Worm (Caenorhabditis elegans): ENCODE data around the gene Y94H6A.7.

The Y94H6A.7 gene

ce11 chrIV:2736575-2736974, 20.2 kb upstream of the Y94H6A.7 start:
- TF ChIP-seq Y75B8A.6 (GFP tag; IDR thresholded peaks at IDR 0.05) (no peak), hmg-1.1 (GFP tag; IDR thresholded peaks at IDR 0.05) (no peak), ceh-28 (tag; optimal IDR thresholded peaks at IDR 0.05) (peak; percentile 50), dmd-8 (GFP tag; IDR thresholded peaks at IDR 0.05) (no peak)

ce11 chrIV:2734675-2735074, 18.3 kb upstream of the Y94H6A.7 start:
- no peak for TF ChIP-seq ZK546.5 (tag; optimal IDR thresholded peaks at IDR 0.05)
- TF ChIP-seq nhr-102 (tag; optimal IDR thresholded peaks at IDR 0.05), result no peak
- TF ChIP-seq F26F4.8 (GFP tag; conservative IDR thresholded peaks at IDR 0.05), result no peak
- TF ChIP-seq Y5F2A.4 (GFP tag; optimal IDR thresholded peaks at IDR 0.05), result no peak
- TF ChIP-seq daf-8 (GFP tag; IDR thresholded peaks at IDR 0.05), result no peak
- no peak for TF ChIP-seq Y75B8A.6 (GFP tag; IDR thresholded peaks at IDR 0.05)
- TF ChIP-seq ces-1 (GFP tag; optimal IDR thresholded peaks at IDR 0.05), result no peak
- no peak for TF ChIP-seq F44E2.7 (GFP tag; IDR thresholded peaks at IDR 0.05)
- no peak for TF ChIP-seq nhr-237 (tag; optimal IDR thresholded peaks at IDR 0.05)
- TF ChIP-seq hif-1 (tag; optimal IDR thresholded peaks at IDR 0.05), result no peak
- no peak for TF ChIP-seq ceh-62 (tag; optimal IDR thresholded peaks at IDR 0.05)

- TF ChIP-seq mxl-3 (GFP tag; optimal IDR thresholded peaks at IDR 0.05) (no peak), T20F7.1 (GFP tag; optimal IDR thresholded peaks at IDR 0.05) (peak; percentile 25), D1046.2 (GFP tag; IDR thresholded peaks at IDR 0.05) (no peak), zag-1 (tag; optimal IDR thresholded peaks at IDR 0.05) (no peak), pqm-1 (tag; optimal IDR thresholded peaks at IDR 0.05) (peak; percentile 47), ceh-28 (tag; optimal IDR thresholded peaks at IDR 0.05) (no peak), dve-1 (tag; optimal IDR thresholded peaks at IDR 0.05; ENCODE audit: insufficient read depth) (peak; percentile 19), nhr-28 (tag; optimal IDR thresholded peaks at IDR 0.05) (peak; percentile 61), dmd-6 (GFP tag; IDR thresholded peaks at IDR 0.05) (peak; percentile 37; the same call in 1 of the 2 replicates)
Measured at ce11 chrIV:2729957-2730356, 13.6 kb upstream of the Y94H6A.7 start, which contains the start of gene Y94H6A.2. Gene Y94H6A.2, plus strand, starts transcription at chrIV:2730292.

ce11 chrIV:2725784-2726183, 9.4 kb upstream of the Y94H6A.7 start, which contains the start of gene ubxn-2:
Gene ubxn-2, minus strand, starts transcription at chrIV:2725819.
- TF ChIP-seq nhr-25 (tag; optimal IDR thresholded peaks at IDR 0.05; ENCODE audit: borderline replicate concordance, insufficient read depth) (peak; percentile 15), daf-19 (GFP tag; conservative IDR thresholded peaks at IDR 0.05) (no peak), unc-39 (tag; optimal IDR thresholded peaks at IDR 0.05) (no peak), snpc-4 (tag; optimal IDR thresholded peaks at IDR 0.05) (no peak), nhr-111 (GFP tag; optimal IDR thresholded peaks at IDR 0.05) (no peak), daf-8 (GFP tag; IDR thresholded peaks at IDR 0.05) (no peak), nhr-28 (tag; optimal IDR thresholded peaks at IDR 0.05) (peak; percentile 43), php-3 (GFP tag; IDR thresholded peaks at IDR 0.05) (no peak), nhr-102 (tag; optimal IDR thresholded peaks at IDR 0.05) (peak; percentile 78), ceh-28 (tag; optimal IDR thresholded peaks at IDR 0.05) (no peak), ama-1 (optimal IDR thresholded peaks at IDR 0.05) (no peak), arid-1 (GFP tag; conservative IDR thresholded peaks at IDR 0.05) (no peak), madf-5 (GFP tag; IDR thresholded peaks at IDR 0.05) (no peak), hlh-11 (tag; optimal IDR thresholded peaks at IDR 0.05) (peak; percentile 64), mes-2 (tag; optimal IDR thresholded peaks at IDR 0.05; ENCODE audit: poor library complexity, severe bottlenecking) (peak; percentile 92), zip-2 (tag; optimal IDR thresholded peaks at IDR 0.05) (no peak), dve-1 (tag; optimal IDR thresholded peaks at IDR 0.05; ENCODE audit: insufficient read depth) (peak; percentile 80), tra-1 (GFP tag; IDR thresholded peaks at IDR 0.05) (no peak), vab-7 (GFP tag; IDR thresholded peaks at IDR 0.05) (no peak), dmd-8 (GFP tag; IDR thresholded peaks at IDR 0.05) (no peak), jun-1 (tag; optimal IDR thresholded peaks at IDR 0.05) (peak; percentile 35), R02D3.7 (tag; optimal IDR thresholded peaks at IDR 0.05) (no peak), dmd-6 (GFP tag; IDR thresholded peaks at IDR 0.05) (peak; percentile 72), lim-7 (GFP tag; IDR thresholded peaks at IDR 0.05) (no peak), unc-130 (GFP tag; optimal IDR thresholded peaks at IDR 0.05) (peak; percentile 37), hif-1 (tag; optimal IDR thresholded peaks at IDR 0.05) (peak in 1 of 2 experiments; percentile 61), zip-11 (GFP tag; IDR thresholded peaks at IDR 0.05) (no peak), nhr-237 (tag; optimal IDR thresholded peaks at IDR 0.05) (no peak), Y48G9A.11 (GFP tag; IDR thresholded peaks at IDR 0.05) (no peak), duxl-1 (tag; optimal IDR thresholded peaks at IDR 0.05; ENCODE audit: poor library complexity) (peak; percentile 27), mdl-1 (tag; optimal IDR thresholded peaks at IDR 0.05) (peak in 1 of 2 experiments; percentile 52), lin-15B (tag; optimal IDR thresholded peaks at IDR 0.05) (no peak)

Data from whole organism, L4 larva.